Fruit fly (Drosophila melanogaster) whole organism, wandering third instar larva: ENCODE data around the gene Sfp23F.
A peak's percentile ranks its signal among the peaks of the same experiment; 100 is the strongest.

ENCODE experiments used
- Abd-B ChIP-seq: fragments of >200 bp; optimal IDR thresholded peaks from 2 replicates; lab custom pipeline; 2017; ENCODE audit warnings: missing biosample characterization, missing genetic modification characterization
- CG32264 ChIP-seq: fragments of 200-800 bp; sonication (Bioruptor generic); optimal IDR thresholded peaks from 2 replicates; lab custom pipeline; 2016; ENCODE audit warnings: missing biosample characterization, missing genetic modification characterization
- CG9705 ChIP-seq: fragments of 200-800 bp; sonication (Bioruptor generic); optimal IDR thresholded peaks from 2 replicates; lab custom pipeline; 2018; ENCODE audit warnings: missing biosample characterization, mild to moderate bottlenecking, missing genetic modification characterization
- CrebA ChIP-seq: fragments of 200-800 bp; sonication (Bioruptor generic); optimal IDR thresholded peaks from 2 replicates; lab custom pipeline; 2016; ENCODE audit warnings: missing biosample characterization, mild to moderate bottlenecking, missing genetic modification characterization, borderline replicate concordance
- Dfd ChIP-seq: fragments of >200 bp; optimal IDR thresholded peaks from 2 replicates; lab custom pipeline; 2017; ENCODE audit warnings: missing biosample characterization, missing genetic modification characterization
- Dif ChIP-seq: fragments of 200-275, 200-300 bp; sonication (Bioruptor generic); optimal IDR thresholded peaks from 2 replicates; lab custom pipeline; 2018; ENCODE audit warnings: missing biosample characterization, missing genetic modification characterization; ENCODE audit not compliant: partially characterized antibody
- GATAd ChIP-seq: sonication (Bioruptor generic); optimal IDR thresholded peaks from 2 replicates; lab custom pipeline; 2016; ENCODE audit warnings: missing biosample characterization, missing genetic modification characterization
- HLH106 ChIP-seq: fragments of 200-800 bp; optimal IDR thresholded peaks from 3 replicates; lab custom pipeline; 2019; ENCODE audit warnings: missing biosample characterization, mild to moderate bottlenecking, missing genetic modification characterization, moderate library complexity
- Hr78 ChIP-seq: fragments of >200 bp; optimal IDR thresholded peaks from 2 replicates; lab custom pipeline; 2017; ENCODE audit warnings: missing biosample characterization, missing genetic modification characterization
- Hr83 ChIP-seq: fragments of 200-300 bp; sonication (Bioruptor generic); optimal IDR thresholded peaks from 2 replicates; lab custom pipeline; 2016; ENCODE audit warnings: missing biosample characterization, mild to moderate bottlenecking, missing genetic modification characterization, moderate library complexity; ENCODE audit not compliant: poor library complexity, severe bottlenecking
- Jra ChIP-seq: sonication (Bioruptor generic); optimal IDR thresholded peaks from 2 replicates; lab custom pipeline; 2016; ENCODE audit warnings: missing biosample characterization, missing genetic modification characterization
- Mio ChIP-seq: sonication (Bioruptor generic); optimal IDR thresholded peaks from 2 replicates; lab custom pipeline; 2016; ENCODE audit warnings: missing biosample characterization, missing genetic modification characterization
- Myc ChIP-seq: fragments of >200 bp; optimal IDR thresholded peaks from 2 replicates; lab custom pipeline; 2017
- OdsH ChIP-seq: fragments of 200-800 bp; sonication (Bioruptor generic); optimal IDR thresholded peaks from 2 replicates; lab custom pipeline; 2016; ENCODE audit warnings: missing biosample characterization, mild to moderate bottlenecking, missing genetic modification characterization
- Rel ChIP-seq, 2 experiments: fragments of 200-800 bp; sonication (Bioruptor generic) in 1 of 2; optimal IDR thresholded peaks; 2 replicates in 1 of 2; 3 replicates in 1 of 2; lab custom pipeline; 2016 to 2019; ENCODE audit warnings: mild to moderate bottlenecking in 2 of 2, missing biosample characterization in 2 of 2, missing genetic modification characterization in 2 of 2, moderate library complexity in 1 of 2
- Sp1 ChIP-seq: fragments of 200-800 bp; sonication (Bioruptor generic); optimal IDR thresholded peaks from 3 replicates; lab custom pipeline; 2019; ENCODE audit warnings: missing biosample characterization, mild to moderate bottlenecking, missing genetic modification characterization, moderate library complexity
- br ChIP-seq: fragments of 200-800 bp; sonication (Bioruptor generic); optimal IDR thresholded peaks from 2 replicates; lab custom pipeline; 2016; ENCODE audit warnings: missing biosample characterization, missing genetic modification characterization
- brk ChIP-seq: fragments of 200-800 bp; sonication (Bioruptor generic); optimal IDR thresholded peaks from 2 replicates; lab custom pipeline; 2016; ENCODE audit warnings: missing biosample characterization, mild to moderate bottlenecking, missing genetic modification characterization
- dmrt93B ChIP-seq: fragments of 200-800 bp; sonication (Bioruptor generic); optimal IDR thresholded peaks from 2 replicates; lab custom pipeline; 2018; ENCODE audit warnings: missing biosample characterization, mild to moderate bottlenecking, missing genetic modification characterization
- ey ChIP-seq: fragments of 200-800 bp; sonication (Bioruptor generic); optimal IDR thresholded peaks from 2 replicates; lab custom pipeline; 2016; ENCODE audit warnings: missing biosample characterization, missing genetic modification characterization
- foxo ChIP-seq, 2 experiments: fragments of 200-800 bp; sonication (Bioruptor generic); optimal IDR thresholded peaks; 2 replicates in 1 of 2; 3 replicates in 1 of 2; lab custom pipeline; 2016 to 2017; ENCODE audit warnings: missing biosample characterization in 2 of 2, missing genetic modification characterization in 2 of 2
- fru ChIP-seq: fragments of 200-800 bp; sonication (Bioruptor generic); optimal IDR thresholded peaks from 3 replicates; lab custom pipeline; 2016; ENCODE audit warnings: missing biosample characterization, mild to moderate bottlenecking, missing genetic modification characterization
- h ChIP-seq: fragments of 200-800 bp; sonication (Bioruptor generic); optimal IDR thresholded peaks from 3 replicates; lab custom pipeline; 2016; ENCODE audit warnings: missing biosample characterization, mild to moderate bottlenecking, missing genetic modification characterization
- jim ChIP-seq: fragments of 175-275, 200-325 bp; sonication (Bioruptor generic); optimal IDR thresholded peaks from 2 replicates; lab custom pipeline; 2016; ENCODE audit warnings: missing biosample characterization, mild to moderate bottlenecking, missing genetic modification characterization
- pan ChIP-seq: fragments of >200 bp; optimal IDR thresholded peaks from 2 replicates; lab custom pipeline; 2017
- psq ChIP-seq: fragments of 200-800 bp; sonication (Bioruptor generic); optimal IDR thresholded peaks from 3 replicates; lab custom pipeline; 2017; ENCODE audit warnings: missing biosample characterization, mild to moderate bottlenecking, missing genetic modification characterization, moderate library complexity
- rgr ChIP-seq: fragments of 200-800 bp; sonication (Bioruptor generic); optimal IDR thresholded peaks from 3 replicates; lab custom pipeline; 2016; ENCODE audit warnings: missing biosample characterization, mild to moderate bottlenecking, missing genetic modification characterization
- sage ChIP-seq: fragments of 200-800 bp; sonication (Bioruptor generic); optimal IDR thresholded peaks from 2 replicates; lab custom pipeline; 2016; ENCODE audit warnings: missing biosample characterization, mild to moderate bottlenecking, missing genetic modification characterization
- sv ChIP-seq: fragments of 200-800 bp; sonication (Bioruptor generic); optimal IDR thresholded peaks from 3 replicates; lab custom pipeline; 2016; ENCODE audit warnings: missing biosample characterization, missing genetic modification characterization
- tai ChIP-seq: sonication (Bioruptor generic); optimal IDR thresholded peaks from 2 replicates; lab custom pipeline; 2016; ENCODE audit warnings: missing biosample characterization, missing genetic modification characterization
- usp ChIP-seq: fragments of >200 bp; optimal IDR thresholded peaks from 2 replicates; lab custom pipeline; 2017; ENCODE audit warnings: missing biosample characterization, missing genetic modification characterization
- woc ChIP-seq: sonication (Bioruptor generic); optimal IDR thresholded peaks from 2 replicates; lab custom pipeline; 2016; ENCODE audit warnings: missing biosample characterization, mild to moderate bottlenecking, missing genetic modification characterization

The Sfp23F gene

DNA sequence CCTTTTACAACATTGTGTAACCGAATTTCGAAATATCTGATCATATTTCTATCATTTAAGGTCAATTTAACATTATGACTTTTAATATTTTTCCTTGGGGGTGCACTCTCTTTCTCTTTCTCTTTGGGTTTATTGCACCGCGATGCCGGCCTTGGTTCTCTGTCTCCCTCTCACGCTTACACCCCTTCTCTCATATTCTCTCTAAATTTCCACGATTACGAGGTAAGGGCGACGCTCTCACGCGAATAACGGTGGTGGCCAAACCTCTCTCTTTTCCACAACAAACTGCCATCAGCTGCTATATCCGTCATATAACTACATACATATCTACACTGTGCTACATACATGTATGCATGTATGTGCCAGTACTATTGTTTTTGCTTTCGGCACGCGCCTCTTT lies 38.4 kb upstream of the Sfp23F start:
- no peak for TF ChIP-seq br (GFP tag; lab: Kevin White, UChicago)
- no peak for TF ChIP-seq fru
- TF ChIP-seq Rel (GFP tag; optimal IDR thresholded peaks at IDR 0.05; lab: Kevin White, UChicago) = no peak
- TF ChIP-seq Rel (tag; optimal IDR thresholded peaks at IDR 0.05; lab: Kevin White, UChicago) = no peak
- TF ChIP-seq jim = no peak
- TF ChIP-seq Hr83 (GFP tag; lab: Kevin White, UChicago) = no peak
- TF ChIP-seq OdsH (GFP tag; lab: Kevin White, UChicago) = no peak
- no peak for TF ChIP-seq Sp1
- TF ChIP-seq, all 38 proteins: peak for 0

DNA sequence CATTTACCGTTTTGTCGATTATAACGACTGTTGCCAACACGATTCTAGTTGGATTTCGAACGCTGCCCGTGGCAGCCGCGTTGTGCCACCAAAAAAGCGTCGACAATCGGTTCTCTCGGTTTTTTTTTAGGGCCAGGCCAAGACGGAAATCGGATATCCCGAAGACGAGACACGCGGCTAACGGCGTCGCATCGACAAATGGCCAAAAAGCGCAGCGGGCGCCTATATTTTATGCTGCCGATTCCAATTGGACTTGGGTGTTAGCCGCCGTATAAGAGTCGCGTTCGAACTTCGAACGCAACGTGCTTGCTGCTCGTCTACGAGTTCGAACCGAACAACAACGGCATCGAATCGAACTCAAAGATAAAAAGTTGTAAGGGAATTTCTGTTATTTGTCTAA lies 35.2 kb upstream of the Sfp23F start:
- TF ChIP-seq Dif (GFP tag; lab: Kevin White, UChicago) (no peak), CrebA (GFP tag; lab: Kevin White, UChicago) (no peak), OdsH (GFP tag; lab: Kevin White, UChicago) (no peak), dmrt93B (no peak), CG9705 (GFP tag; lab: Kevin White, UChicago) (no peak), Mio (no peak), Sp1 (no peak), HLH106 (no peak), brk (GFP tag; lab: Kevin White, UChicago) (no peak)

DNA sequence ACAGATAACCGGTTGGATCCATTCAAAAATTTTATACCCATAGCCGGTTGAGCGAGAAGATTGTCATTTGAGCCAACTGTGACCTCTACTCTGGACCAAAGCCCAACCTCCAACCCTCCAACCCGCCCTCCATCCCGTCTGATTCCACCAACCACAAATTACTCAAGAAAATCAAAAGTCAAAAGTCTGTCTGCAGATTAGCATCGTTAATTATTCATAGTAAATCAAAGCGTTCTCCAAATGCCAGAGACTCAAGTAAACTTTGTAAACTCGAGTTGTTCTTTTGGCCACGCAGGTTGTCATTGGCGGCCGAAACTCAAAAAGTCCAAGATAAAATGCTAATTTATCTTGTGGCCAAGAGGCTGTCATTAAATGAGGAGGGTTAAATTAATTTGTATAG lies 30.1 kb upstream of the Sfp23F start:
- TF ChIP-seq HLH106 = no peak
- TF ChIP-seq GATAd = no peak
- no peak for TF ChIP-seq woc (GFP tag; lab: Kevin White, UChicago)
- TF ChIP-seq psq (GFP tag; lab: Kevin White, UChicago) = no peak
- TF ChIP-seq sv (GFP tag; lab: Kevin White, UChicago) = no peak
- TF ChIP-seq foxo (GFP tag; optimal IDR thresholded peaks at IDR 0.05; lab: Kevin White, UChicago) = no peak
- TF ChIP-seq CrebA (GFP tag; lab: Kevin White, UChicago) = no peak
- TF ChIP-seq jim = no peak
- no peak for TF ChIP-seq Dfd (GFP tag; lab: Kevin White, UChicago)
- TF ChIP-seq Rel (GFP tag; optimal IDR thresholded peaks at IDR 0.05; lab: Kevin White, UChicago) = no peak
- no peak for TF ChIP-seq Rel (tag; optimal IDR thresholded peaks at IDR 0.05; lab: Kevin White, UChicago)
- TF ChIP-seq brk (GFP tag; lab: Kevin White, UChicago) = no peak
- TF ChIP-seq usp (GFP tag; lab: Kevin White, UChicago) = no peak
- no peak for TF ChIP-seq sage (GFP tag; lab: Kevin White, UChicago)
- no peak for TF ChIP-seq Jra

DNA sequence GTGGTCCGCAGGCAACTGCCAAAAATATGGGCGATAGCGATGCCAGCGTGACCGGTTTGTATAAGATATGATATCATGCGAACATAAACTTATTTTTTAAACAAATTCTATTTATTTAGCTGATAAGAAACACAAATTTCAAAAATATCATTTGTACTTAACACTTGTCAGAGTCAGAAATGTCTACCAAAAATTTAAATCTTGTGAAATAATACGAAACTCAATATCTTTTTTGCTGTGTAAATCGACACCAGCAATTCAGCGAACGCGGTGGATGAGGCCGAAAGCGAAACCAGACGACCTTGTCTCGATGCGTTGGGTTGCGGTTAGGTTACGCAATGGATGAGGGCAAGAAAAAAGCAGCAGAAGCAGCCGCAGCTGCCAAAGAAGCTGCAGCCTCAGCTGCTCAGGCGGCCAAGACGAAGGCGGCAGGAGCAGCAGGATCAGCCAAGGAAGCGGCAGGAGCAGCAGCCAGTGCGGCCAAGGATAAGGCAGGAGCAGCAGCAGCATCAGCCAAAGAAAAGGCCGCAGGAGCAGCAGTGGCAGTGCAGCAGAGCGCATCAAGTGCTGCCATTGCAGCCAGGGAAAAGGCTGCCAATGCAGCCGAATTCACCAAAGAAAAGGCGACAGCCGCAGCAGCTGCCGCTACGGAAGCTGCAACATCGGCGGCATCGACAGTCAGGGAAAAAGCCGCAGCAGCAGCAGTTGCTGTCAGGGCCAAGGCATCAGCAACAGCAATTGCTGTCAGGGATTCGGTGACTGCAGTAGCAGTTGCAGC lies 29.2 kb upstream of the Sfp23F start, which contains the start of gene CG31952:
CG31952 (plus strand) TSS at position 167 of the 778 bp plus-strand sequence.
- TF ChIP-seq fru = peak; percentile 40
- no peak for TF ChIP-seq HLH106
- no peak for TF ChIP-seq Hr78 (GFP tag; lab: Kevin White, UChicago)
- peak in 1 of 2 experiments; percentile 41 for TF ChIP-seq foxo (GFP tag; optimal IDR thresholded peaks at IDR 0.05; lab: Kevin White, UChicago)
- peak; percentile 28 for TF ChIP-seq ey (GFP tag; lab: Kevin White, UChicago)
- TF ChIP-seq pan (lab: Kevin White, UChicago) = no peak
- peak; percentile 31 for TF ChIP-seq rgr
- TF ChIP-seq h (GFP tag; lab: Kevin White, UChicago) = peak; percentile 54
- TF ChIP-seq Abd-B (GFP tag; lab: Kevin White, UChicago) = no peak
- TF ChIP-seq Mio = no peak

DNA sequence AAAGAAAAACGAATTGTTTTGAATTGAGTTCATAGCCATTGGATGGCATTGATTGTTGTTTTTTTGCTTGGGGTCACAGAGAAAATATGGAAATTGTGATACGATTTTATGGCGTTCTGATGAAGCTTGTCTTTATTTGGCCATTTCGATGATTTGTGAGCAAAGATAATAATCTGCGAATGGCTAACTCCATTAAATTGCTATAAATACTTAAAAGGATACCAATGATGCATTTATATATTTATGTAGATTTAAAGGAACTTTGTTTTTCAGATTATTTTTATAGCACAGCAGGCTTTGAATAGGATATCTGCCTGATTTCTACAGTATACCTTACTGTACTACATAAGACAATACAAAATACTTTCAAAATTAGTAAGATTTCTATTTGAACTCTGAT lies 22.7 kb upstream of the Sfp23F start, which contains the start of gene CG8840:
CG8840 (plus strand) TSS at position 301 of the 400 bp plus-strand sequence.
- TF ChIP-seq Jra = no peak
- no peak for TF ChIP-seq psq (GFP tag; lab: Kevin White, UChicago)
- TF ChIP-seq CG9705 (GFP tag; lab: Kevin White, UChicago) = no peak
- no peak for TF ChIP-seq ey (GFP tag; lab: Kevin White, UChicago)
- TF ChIP-seq fru = no peak
- TF ChIP-seq sage (GFP tag; lab: Kevin White, UChicago) = no peak
- TF ChIP-seq foxo (GFP tag; optimal IDR thresholded peaks at IDR 0.05; lab: Kevin White, UChicago) = no peak
- TF ChIP-seq Myc = no peak
- TF ChIP-seq Hr78 (GFP tag; lab: Kevin White, UChicago) = no peak
- TF ChIP-seq woc (GFP tag; lab: Kevin White, UChicago) = no peak
- no peak for TF ChIP-seq Dfd (GFP tag; lab: Kevin White, UChicago)
- no peak for TF ChIP-seq OdsH (GFP tag; lab: Kevin White, UChicago)
- TF ChIP-seq CG32264 (GFP tag; lab: Kevin White, UChicago) = no peak
- TF ChIP-seq rgr = no peak
- TF ChIP-seq tai (GFP tag; lab: Kevin White, UChicago) = no peak
- TF ChIP-seq Mio = no peak
